Worm (Caenorhabditis elegans) whole organism, L1 larva: ENCODE data around the gene ZK813.7.
A peak's percentile ranks its signal among the peaks of the same experiment; 100 is the strongest.

Experiments used
- C04F5.9 ChIP-seq: sonication (generic microtip); optimal IDR thresholded peaks from 2 replicates; lab custom pipeline; 2016; ENCODE audit warnings: missing genetic modification characterization, missing compliant biosample characterization
- aha-1 ChIP-seq: fragments of 150-350 bp; optimal IDR thresholded peaks from 2 replicates; lab custom pipeline; 2014; ENCODE audit warnings: missing biosample characterization, missing genetic modification characterization
- blmp-1 ChIP-seq: fragments of 150-350 bp; optimal IDR thresholded peaks from 2 replicates; lab custom pipeline; 2014; ENCODE audit warnings: missing biosample characterization, missing genetic modification characterization
- ceh-8 ChIP-seq: fragments of 200-800 bp; sonication (Bioruptor generic); optimal IDR thresholded peaks from 2 replicates; lab custom pipeline; 2018; ENCODE audit warnings: mild to moderate bottlenecking, missing genetic modification characterization, moderate library complexity, missing compliant biosample characterization
- ceh-82 ChIP-seq, 3 experiments: fragments of 150-350 bp in 1 of 3; sonication (generic microtip) in 2 of 3; optimal IDR thresholded peaks; 2 replicates each; lab custom pipeline; 2014 to 2017; ENCODE audit warnings: missing biosample characterization in 3 of 3, missing genetic modification characterization in 3 of 3
- ceh-88 ChIP-seq: fragments of 200-800 bp; sonication (Bioruptor generic); IDR thresholded peaks from 2 replicates; pipeline ENCODE4 v1.3.6; 2022; ENCODE audit warnings: missing genetic modification characterization, missing compliant biosample characterization
- ceh-90 ChIP-seq: sonication (generic microtip); optimal IDR thresholded peaks from 2 replicates; lab custom pipeline; 2016; ENCODE audit warnings: missing genetic modification characterization, missing compliant biosample characterization
- ces-1 ChIP-seq: fragments of 150-350 bp; optimal IDR thresholded peaks from 2 replicates; lab custom pipeline; 2014; ENCODE audit warnings: missing biosample characterization, missing genetic modification reagents, missing genetic modification characterization
- dpl-1 ChIP-seq, 3 experiments: fragments of 150-350 bp in 2 of 3; sonication (generic microtip) in 1 of 3; optimal IDR thresholded peaks; 2 replicates each; lab custom pipeline; 2014 to 2017; ENCODE audit warnings: missing biosample characterization in 3 of 3, missing genetic modification characterization in 3 of 3, missing genetic modification reagents in 3 of 3
- efl-1 ChIP-seq, 4 experiments: fragments of 150-350 bp; optimal IDR thresholded peaks in 3 of 4; peaks in 1 of 4; 1 replicate in 1 of 4; 2 replicates in 3 of 4; lab custom pipeline; 2014; ENCODE audit warnings: missing biosample characterization in 2 of 4, missing genetic modification characterization in 2 of 4, missing genetic modification reagents in 2 of 4
- efl-3 ChIP-seq: fragments of 200-800 bp; sonication (Bioruptor generic); optimal IDR thresholded peaks from 2 replicates; lab custom pipeline; 2018; ENCODE audit warnings: mild to moderate bottlenecking, missing genetic modification characterization, missing compliant biosample characterization
- egl-13 ChIP-seq: sonication (generic microtip); optimal IDR thresholded peaks from 2 replicates; lab custom pipeline; 2016; ENCODE audit warnings: missing genotype, missing genetic modification reagents, missing genetic modification characterization, missing compliant biosample characterization
- elt-3 ChIP-seq, 6 experiments: fragments of 150-350 bp in 1 of 6; sonication (generic microtip); optimal IDR thresholded peaks; 2 replicates each; lab custom pipeline; 2017 to 2018; ENCODE audit warnings: missing biosample characterization in 6 of 6, missing genetic modification characterization in 6 of 6, inconsistent platforms in 1 of 6
- fos-1 ChIP-seq: fragments of 150-350 bp; optimal IDR thresholded peaks from 2 replicates; lab custom pipeline; 2014; ENCODE audit warnings: missing biosample characterization, missing genetic modification characterization
- grh-1 ChIP-seq: fragments of 200-800 bp; sonication (Bioruptor generic); IDR thresholded peaks from 2 replicates; pipeline ENCODE4 v1.3.6; 2022; ENCODE audit warnings: missing genetic modification reagents, missing genetic modification characterization, missing compliant biosample characterization
- hpl-2 ChIP-seq: fragments of 150-350 bp; optimal IDR thresholded peaks from 2 replicates; lab custom pipeline; 2014; ENCODE audit warnings: missing biosample characterization, missing genetic modification reagents, missing genetic modification characterization
- isw-1 ChIP-seq: fragments of 200-800 bp; sonication (Bioruptor generic); IDR thresholded peaks from 2 replicates; pipeline ENCODE4 v1.3.6; 2022; ENCODE audit warnings: missing genetic modification characterization, missing compliant biosample characterization
- jun-1 ChIP-seq: fragments of 150-350 bp; optimal IDR thresholded peaks from 2 replicates; lab custom pipeline; 2014; ENCODE audit warnings: missing biosample characterization, missing genetic modification reagents, missing genetic modification characterization
- lin-14 ChIP-seq: fragments of 200-800 bp; sonication (Bioruptor generic); optimal IDR thresholded peaks from 2 replicates; lab custom pipeline; 2018; ENCODE audit warnings: mild to moderate bottlenecking, missing genetic modification characterization, moderate library complexity, missing compliant biosample characterization
- lir-3 ChIP-seq: sonication (generic microtip); optimal IDR thresholded peaks from 2 replicates; lab custom pipeline; 2016; ENCODE audit warnings: mild to moderate bottlenecking, missing genetic modification characterization, moderate library complexity, missing compliant biosample characterization; ENCODE audit not compliant: poor library complexity
- mdl-1 ChIP-seq, 2 experiments: fragments of 150-350 bp; optimal IDR thresholded peaks; 2 replicates each; lab custom pipeline; 2014 to 2017; ENCODE audit warnings: missing biosample characterization in 2 of 2, missing genetic modification characterization in 2 of 2, inconsistent platforms in 1 of 2
- nhr-12 ChIP-seq: sonication (generic microtip); optimal IDR thresholded peaks from 2 replicates; lab custom pipeline; 2017; ENCODE audit warnings: missing biosample characterization, missing genetic modification characterization
- nhr-237 ChIP-seq: fragments of 150-350 bp; optimal IDR thresholded peaks from 2 replicates; lab custom pipeline; 2014; ENCODE audit warnings: missing biosample characterization, missing genetic modification characterization
- nhr-28 ChIP-seq: fragments of 150-350 bp; optimal IDR thresholded peaks from 2 replicates; lab custom pipeline; 2014; ENCODE audit warnings: missing biosample characterization, missing genetic modification characterization
- nhr-76 ChIP-seq: sonication (generic microtip); optimal IDR thresholded peaks from 2 replicates; lab custom pipeline; 2017; ENCODE audit warnings: missing biosample characterization, missing genetic modification characterization
- nhr-77 ChIP-seq: fragments of 150-350 bp; optimal IDR thresholded peaks from 2 replicates; lab custom pipeline; 2014; ENCODE audit warnings: missing biosample characterization, missing genetic modification characterization
- nhr-84 ChIP-seq: sonication (generic microtip); optimal IDR thresholded peaks from 2 replicates; lab custom pipeline; 2017; ENCODE audit warnings: missing biosample characterization, missing genetic modification characterization
- pag-3 ChIP-seq: sonication (generic microtip); optimal IDR thresholded peaks from 2 replicates; lab custom pipeline; 2017; ENCODE audit warnings: missing genetic modification characterization, mild to moderate bottlenecking, missing compliant biosample characterization, antibody characterized with exemption, borderline replicate concordance; ENCODE audit not compliant: insufficient read depth
- rnt-1 ChIP-seq: sonication (generic microtip); optimal IDR thresholded peaks from 2 replicates; lab custom pipeline; 2016; ENCODE audit warnings: mild to moderate bottlenecking, missing genetic modification characterization, moderate library complexity, missing compliant biosample characterization
- snu-23 ChIP-seq: sonication (generic microtip); optimal IDR thresholded peaks from 2 replicates; lab custom pipeline; 2016; ENCODE audit warnings: missing genetic modification characterization, missing compliant biosample characterization
- sptf-1 ChIP-seq: fragments of 150-350 bp; optimal IDR thresholded peaks from 2 replicates; lab custom pipeline; 2014; ENCODE audit warnings: missing biosample characterization, missing genetic modification characterization
- tbx-2 ChIP-seq: sonication (generic microtip); optimal IDR thresholded peaks from 2 replicates; lab custom pipeline; 2016; ENCODE audit warnings: missing genetic modification characterization, missing compliant biosample characterization
- tlp-1 ChIP-seq: fragments of 150-350 bp; optimal IDR thresholded peaks from 2 replicates; lab custom pipeline; 2014; ENCODE audit warnings: missing biosample characterization, missing genetic modification characterization
- unc-30 ChIP-seq: sonication (generic microtip); optimal IDR thresholded peaks from 2 replicates; lab custom pipeline; 2017; ENCODE audit warnings: missing biosample characterization, missing genetic modification characterization
- vab-15 ChIP-seq: sonication (generic microtip); optimal IDR thresholded peaks from 2 replicates; lab custom pipeline; 2017; ENCODE audit warnings: missing genotype, mild to moderate bottlenecking, missing genetic modification characterization, missing compliant biosample characterization
- zip-4 ChIP-seq: fragments of 200-800 bp; sonication (Bioruptor generic); optimal IDR thresholded peaks from 2 replicates; lab custom pipeline; 2018; ENCODE audit warnings: mild to moderate bottlenecking, missing genetic modification characterization, moderate library complexity, missing compliant biosample characterization

ZK813.7 gene

ce11 chrX:3439823-3440222 is 4.8 kb upstream of the ZK813.7 start:
- TF ChIP-seq rnt-1 (tag; lab: Kevin White, UChicago) (peak; percentile 59), jun-1 (tag; lab: Kevin White, UChicago) (no peak), tbx-2 (tag; lab: Kevin White, UChicago) (no peak), ces-1 (GFP tag; lab: Kevin White, UChicago) (no peak), dpl-1 (GFP tag; optimal IDR thresholded peaks at IDR 0.05; lab: Kevin White, UChicago) (no peak)
- TF ChIP-seq, all 84 proteins: peak for 1

ce11 chrX:3440308-3440707 is 4.3 kb upstream of the ZK813.7 start:
- TF ChIP-seq nhr-84 (tag; lab: Kevin White, UChicago) (no peak), isw-1 (GFP tag; lab: Robert Waterston, UW) (no peak), rnt-1 (tag; lab: Kevin White, UChicago) (peak; percentile 65), lir-3 (tag; lab: Kevin White, UChicago) (no peak), C04F5.9 (tag; lab: Kevin White, UChicago) (no peak), ceh-90 (tag; lab: Kevin White, UChicago) (no peak)

DNA sequence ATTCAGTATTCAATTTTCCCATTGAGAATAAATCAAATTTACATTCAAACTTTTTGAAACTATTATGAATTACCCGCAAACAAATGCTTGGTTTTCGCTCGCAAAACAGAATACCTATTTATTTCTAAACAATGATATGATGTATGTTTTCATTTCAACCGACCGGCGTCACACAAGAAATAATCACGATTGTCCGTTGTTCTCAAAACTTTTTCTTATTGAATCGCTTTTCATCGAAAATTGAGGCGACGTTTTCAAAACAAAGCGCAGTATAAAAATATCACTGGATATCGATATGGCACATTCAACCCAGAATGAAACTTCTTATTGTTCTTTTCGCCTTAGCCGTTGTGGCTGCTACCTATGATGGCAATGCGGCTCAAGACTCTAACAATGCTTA is 3.1 kb upstream of the ZK813.7 start, which contains the start of gene ZK813.3:
Gene ZK813.3, plus strand, starts transcription at position 301 of the 400 bp plus-strand sequence.
- no peak for TF ChIP-seq ceh-82 (tag; optimal IDR thresholded peaks at IDR 0.05; lab: Kevin White, UChicago)
- no peak for TF ChIP-seq vab-15
- no peak for TF ChIP-seq fos-1 (tag; lab: Kevin White, UChicago)
- TF ChIP-seq egl-13 (tag; lab: Kevin White, UChicago): no peak
- TF ChIP-seq tlp-1 (tag; lab: Kevin White, UChicago): no peak
- no peak for TF ChIP-seq rnt-1 (tag; lab: Kevin White, UChicago)
- no peak for TF ChIP-seq ces-1 (GFP tag; lab: Kevin White, UChicago)
- TF ChIP-seq elt-3 (tag; optimal IDR thresholded peaks at IDR 0.05; lab: Kevin White, UChicago): no peak
- TF ChIP-seq C04F5.9 (tag; lab: Kevin White, UChicago): no peak
- TF ChIP-seq, all 84 proteins: peak for 0

DNA sequence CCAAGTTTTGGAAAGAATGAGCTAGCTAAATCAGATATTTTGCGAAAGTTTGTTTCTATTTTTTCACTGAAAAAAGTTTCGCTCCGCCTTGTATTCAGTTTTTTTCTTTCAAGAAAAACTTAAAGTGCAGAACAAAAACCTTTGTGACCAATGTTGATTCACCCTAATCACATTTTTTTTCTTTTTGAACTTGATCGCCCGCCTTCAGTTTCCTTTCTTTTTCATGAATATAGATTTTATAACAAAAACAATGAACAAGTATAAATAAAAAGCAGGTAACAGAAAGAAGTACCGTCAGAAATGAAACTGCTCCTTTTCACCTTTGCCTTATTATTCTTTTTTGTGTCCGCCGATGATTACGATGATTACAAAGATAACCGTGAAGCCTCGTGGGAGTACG is 1.1 kb upstream of the ZK813.7 start, which contains the start of gene ZK813.2:
Gene ZK813.2, plus strand, starts transcription at position 301 of the 400 bp plus-strand sequence.
- TF ChIP-seq nhr-77 (tag; lab: Kevin White, UChicago) (no peak), unc-30 (tag; lab: Kevin White, UChicago) (no peak), jun-1 (tag; lab: Kevin White, UChicago) (no peak), pag-3 (tag; lab: Kevin White, UChicago) (no peak), ceh-90 (tag; lab: Kevin White, UChicago) (no peak), zip-4 (GFP tag; lab: Kevin White, UChicago) (no peak), ceh-8 (no peak), snu-23 (GFP tag; lab: Kevin White, UChicago) (no peak), grh-1 (no peak), efl-1 (optimal IDR thresholded peaks at IDR 0.05; lab: Kevin White, UChicago) (no peak), efl-1 (GFP tag; optimal IDR thresholded peaks at IDR 0.05 in 1 of 2; lab: Kevin White, UChicago) (no peak)

ce11 chrX:3446011-3446410 is 1.4 kb downstream of the ZK813.7 start, which contains the start of gene ZK813.1:
ZK813.1 (plus strand) TSS chrX:3446311.
- TF ChIP-seq nhr-28 (tag; lab: Kevin White, UChicago): no peak
- TF ChIP-seq nhr-76: no peak
- no peak for TF ChIP-seq nhr-237 (tag; lab: Kevin White, UChicago)
- TF ChIP-seq lin-14 (GFP tag; lab: Kevin White, UChicago): no peak
- no peak for TF ChIP-seq ceh-88 (GFP tag; lab: Robert Waterston, UW)
- TF ChIP-seq hpl-2 (GFP tag; lab: Kevin White, UChicago): no peak
- no peak for TF ChIP-seq blmp-1 (tag; lab: Kevin White, UChicago)
- no peak for TF ChIP-seq pag-3 (tag; lab: Kevin White, UChicago)
- no peak for TF ChIP-seq aha-1
- TF ChIP-seq efl-3 (GFP tag; lab: Kevin White, UChicago): no peak
- TF ChIP-seq nhr-12: no peak
- no peak for TF ChIP-seq mdl-1 (tag; optimal IDR thresholded peaks at IDR 0.05; lab: Kevin White, UChicago)
- no peak for TF ChIP-seq sptf-1 (tag; lab: Kevin White, UChicago)
- TF ChIP-seq nhr-77 (tag; lab: Kevin White, UChicago): no peak
- no peak for TF ChIP-seq rnt-1 (tag; lab: Kevin White, UChicago)
- TF ChIP-seq, all 84 proteins: peak for 0
